Worm (Caenorhabditis elegans): Measurements from ENCODE around the gene M04B2.6.
A peak's percentile ranks its signal among the peaks of the same experiment; 100 is the strongest.

- no peak for TF ChIP-seq him-1 (tag; optimal IDR thresholded peaks at IDR 0.05)
- TF ChIP-seq W03F9.2 (tag; optimal IDR thresholded peaks at IDR 0.05), result no peak
- peak; percentile 2 for TF ChIP-seq dao-5 (tag; optimal IDR thresholded peaks at IDR 0.05)
Observed at ce11 chrIV:11527752-11528151, 17.2 kb upstream of the M04B2.6 start, which contains the start of gene M04B2.2.
